Fruit fly (Drosophila melanogaster) whole organism, embryonic: ENCODE data around the gene Acat2.

Experiments used
- Atf6 ChIP-seq: fragments of 200-800 bp; sonication (Bioruptor generic); IDR thresholded peaks from 2 replicates; pipeline ENCODE4 v1.3.6; 2022; ENCODE audit warnings: missing biosample characterization, missing genetic modification characterization
- C15 ChIP-seq: fragments of 200-800 bp; sonication (Bioruptor generic); IDR thresholded peaks from 3 replicates; pipeline ENCODE4 v1.3.6; 2022; ENCODE audit warnings: missing biosample characterization, missing genetic modification characterization
- CG10147 ChIP-seq: fragments of 200-800 bp; sonication (Bioruptor generic); optimal IDR thresholded peaks from 2 replicates; lab custom pipeline; 2019; ENCODE audit warnings: missing biosample characterization, mild to moderate bottlenecking, missing genetic modification characterization, moderate library complexity
- CG10462 ChIP-seq: fragments of 200-800 bp; sonication (Bioruptor generic); optimal IDR thresholded peaks from 2 replicates; lab custom pipeline; 2016; ENCODE audit warnings: missing biosample characterization, missing genetic modification characterization
- CG10543 ChIP-seq: fragments of 200-800 bp; sonication (Bioruptor generic); optimal IDR thresholded peaks from 3 replicates; lab custom pipeline; 2017; ENCODE audit warnings: missing biosample characterization, mild to moderate bottlenecking, missing genetic modification characterization, moderate library complexity
- CG11504 ChIP-seq: fragments of 200-800 bp; sonication (Bioruptor generic); optimal IDR thresholded peaks from 3 replicates; lab custom pipeline; 2019; ENCODE audit warnings: missing biosample characterization, mild to moderate bottlenecking, missing genetic modification characterization, moderate library complexity
- CG13424 ChIP-seq: fragments of 200-800 bp; sonication (Bioruptor generic); optimal IDR thresholded peaks from 2 replicates; lab custom pipeline; 2019; ENCODE audit warnings: missing biosample characterization, mild to moderate bottlenecking, missing genetic modification characterization, moderate library complexity
- CG15269 ChIP-seq: fragments of 200-800 bp; sonication (Bioruptor generic); optimal IDR thresholded peaks from 2 replicates; lab custom pipeline; 2018; ENCODE audit warnings: missing biosample characterization, mild to moderate bottlenecking, missing genetic modification characterization, moderate library complexity
- CG15601 ChIP-seq: fragments of 200-800 bp; sonication (Bioruptor generic); optimal IDR thresholded peaks from 3 replicates; lab custom pipeline; 2019; ENCODE audit warnings: missing biosample characterization, mild to moderate bottlenecking, missing genetic modification characterization, moderate library complexity
- CG1602 ChIP-seq: fragments of 200-800 bp; sonication (Bioruptor generic); optimal IDR thresholded peaks from 3 replicates; lab custom pipeline; 2016; ENCODE audit warnings: missing biosample characterization, missing genetic modification characterization
- CG1647 ChIP-seq: fragments of 200-800 bp; sonication (Bioruptor generic); optimal IDR thresholded peaks from 3 replicates; lab custom pipeline; 2016; ENCODE audit warnings: missing biosample characterization, missing genetic modification characterization
- CG18262 ChIP-seq: fragments of 200-800 bp; optimal IDR thresholded peaks from 3 replicates; lab custom pipeline; 2019; ENCODE audit warnings: missing biosample characterization, mild to moderate bottlenecking, missing genetic modification characterization, moderate library complexity
- CG2129 ChIP-seq: fragments of 200-800 bp; sonication (Bioruptor generic); IDR thresholded peaks from 2 replicates; pipeline ENCODE4 v1.3.6; 2022; ENCODE audit warnings: missing biosample characterization, missing genetic modification characterization; ENCODE audit not compliant: partially characterized antibody
- CG2712 ChIP-seq: fragments of 200-800 bp; optimal IDR thresholded peaks from 3 replicates; lab custom pipeline; 2019; ENCODE audit warnings: missing biosample characterization, mild to moderate bottlenecking, missing genetic modification characterization, moderate library complexity
- CG4404 ChIP-seq: fragments of 200-800 bp; sonication (Bioruptor generic); IDR thresholded peaks from 2 replicates; pipeline ENCODE4 v1.3.6; 2022; ENCODE audit warnings: missing biosample characterization, missing genetic modification characterization
- CG6175 ChIP-seq: fragments of 200-800 bp; sonication (Bioruptor generic); IDR thresholded peaks from 3 replicates; pipeline ENCODE4 v1.3.6; 2022; ENCODE audit warnings: missing biosample characterization, missing genetic modification characterization
- CG8281 ChIP-seq: fragments of 200-800 bp; sonication (Bioruptor generic); optimal IDR thresholded peaks from 2 replicates; lab custom pipeline; 2018; ENCODE audit warnings: missing biosample characterization, mild to moderate bottlenecking, missing genetic modification characterization, moderate library complexity
- CG8765 ChIP-seq: fragments of 200-800 bp; sonication (Bioruptor generic); IDR thresholded peaks from 2 replicates; pipeline ENCODE4 v1.3.6; 2022; ENCODE audit warnings: missing biosample characterization, missing genetic modification characterization
- CG9727 ChIP-seq: fragments of 200-800 bp; sonication (Bioruptor generic); optimal IDR thresholded peaks from 3 replicates; lab custom pipeline; 2017; ENCODE audit warnings: missing biosample characterization, mild to moderate bottlenecking, missing genetic modification characterization
- Dbx ChIP-seq: fragments of 200-800 bp; sonication (Bioruptor generic); IDR thresholded peaks from 3 replicates; pipeline ENCODE4 v1.3.6; 2022; ENCODE audit warnings: missing biosample characterization, missing genetic modification characterization
- ERR ChIP-seq: fragments of 200-800 bp; sonication (Bioruptor generic); optimal IDR thresholded peaks from 2 replicates; lab custom pipeline; 2016; ENCODE audit warnings: missing biosample characterization, missing genetic modification characterization
- Ets65A ChIP-seq: fragments of 200-800 bp; sonication (Bioruptor generic); peaks from one replicate; lab custom pipeline; 2016; ENCODE audit warnings: missing biosample characterization, missing genetic modification characterization
- Kr ChIP-seq: fragments of 200-800 bp; sonication (Bioruptor generic); optimal IDR thresholded peaks from 2 replicates; lab custom pipeline; 2017; ENCODE audit warnings: missing biosample characterization, mild to moderate bottlenecking, missing genetic modification characterization
- Med ChIP-seq: fragments of 200-800 bp; sonication (Bioruptor generic); peaks from one replicate; lab custom pipeline; 2016; ENCODE audit warnings: missing biosample characterization, missing genetic modification characterization, mild to moderate bottlenecking, inconsistent platforms, moderate library complexity
- PHDP ChIP-seq: fragments of 200-800 bp; sonication (Bioruptor generic); optimal IDR thresholded peaks from 3 replicates; lab custom pipeline; 2018; ENCODE audit warnings: missing biosample characterization, mild to moderate bottlenecking, missing genetic modification characterization, moderate library complexity
- Sox100B ChIP-seq: fragments of 200-800 bp; sonication (Bioruptor generic); optimal IDR thresholded peaks from 3 replicates; lab custom pipeline; 2018; ENCODE audit warnings: missing biosample characterization, mild to moderate bottlenecking, missing genetic modification characterization
- TFAM ChIP-seq: fragments of 200-800 bp; sonication (Bioruptor generic); optimal IDR thresholded peaks from 2 replicates; lab custom pipeline; 2017; ENCODE audit warnings: missing biosample characterization, missing genetic modification characterization, inconsistent platforms
- ap ChIP-seq: fragments of 200-800 bp; sonication (Bioruptor generic); IDR thresholded peaks from 2 replicates; pipeline ENCODE4 v1.3.6; 2022; ENCODE audit warnings: missing biosample characterization, missing genetic modification characterization
- ash1 ChIP-seq: fragments of 200-800 bp; sonication (Bioruptor generic); optimal IDR thresholded peaks from 2 replicates; lab custom pipeline; 2018; ENCODE audit warnings: missing biosample characterization, mild to moderate bottlenecking, missing genetic modification characterization
- az2 ChIP-seq: fragments of 200-800 bp; sonication (Bioruptor generic); optimal IDR thresholded peaks from 3 replicates; lab custom pipeline; 2016; ENCODE audit warnings: missing biosample characterization, missing genetic modification characterization
- cad ChIP-seq: fragments of >200 bp; optimal IDR thresholded peaks from 2 replicates; lab custom pipeline; 2017; ENCODE audit warnings: missing biosample characterization, missing genetic modification characterization
- chm ChIP-seq: fragments of 200-800 bp; sonication (Bioruptor generic); IDR thresholded peaks from 2 replicates; pipeline ENCODE4 v1.3.6; 2022; ENCODE audit warnings: missing biosample characterization, missing genetic modification characterization
- crc ChIP-seq: fragments of 200-800 bp; sonication (Bioruptor generic); optimal IDR thresholded peaks from 2 replicates; lab custom pipeline; 2016; ENCODE audit warnings: missing biosample characterization, missing genetic modification characterization
- dm ChIP-seq: fragments of 200-800 bp; sonication (Bioruptor generic); optimal IDR thresholded peaks from 3 replicates; lab custom pipeline; 2016; ENCODE audit warnings: missing biosample characterization, missing genetic modification characterization
- en ChIP-seq: fragments of 200-800 bp; sonication (Bioruptor generic); optimal IDR thresholded peaks from 2 replicates; lab custom pipeline; 2016; ENCODE audit warnings: missing biosample characterization, missing genetic modification characterization
- hth ChIP-seq: fragments of >200 bp; optimal IDR thresholded peaks from 2 replicates; lab custom pipeline; 2017; ENCODE audit warnings: inconsistent platforms
- ind ChIP-seq: fragments of 200-800 bp; sonication (Bioruptor generic); optimal IDR thresholded peaks from 3 replicates; lab custom pipeline; 2016; ENCODE audit warnings: missing biosample characterization, missing genetic modification characterization
- insv ChIP-seq, 2 experiments: fragments of 200-800 bp; sonication (Bioruptor generic); optimal IDR thresholded peaks; 3 replicates each; lab custom pipeline; 2016 to 2018; ENCODE audit warnings: missing biosample characterization in 2 of 2, missing genetic modification characterization in 2 of 2
- kah ChIP-seq: fragments of 200-800 bp; sonication (Bioruptor generic); optimal IDR thresholded peaks from 2 replicates; lab custom pipeline; 2018; ENCODE audit warnings: missing biosample characterization, mild to moderate bottlenecking, missing genetic modification characterization
- lilli ChIP-seq: fragments of 200-800 bp; sonication (Bioruptor generic); optimal IDR thresholded peaks from 3 replicates; lab custom pipeline; 2016; ENCODE audit warnings: missing biosample characterization, missing genetic modification characterization
- mld ChIP-seq: fragments of 200-800 bp; sonication (Bioruptor generic); IDR thresholded peaks from 3 replicates; pipeline ENCODE4 v1.3.6; 2022; ENCODE audit warnings: missing biosample characterization, missing genetic modification characterization; ENCODE audit not compliant: partially characterized antibody
- nau ChIP-seq: fragments of 200-800 bp; sonication (Bioruptor generic); optimal IDR thresholded peaks from 3 replicates; lab custom pipeline; 2017; ENCODE audit warnings: missing biosample characterization, mild to moderate bottlenecking, missing genetic modification characterization, missing genetic modification reagents
- nmo ChIP-seq: fragments of 200-800 bp; sonication (Bioruptor generic); optimal IDR thresholded peaks from 2 replicates; lab custom pipeline; 2018; ENCODE audit warnings: missing biosample characterization, mild to moderate bottlenecking, missing genetic modification characterization, moderate library complexity
- pan ChIP-seq, 4 experiments: fragments of >200 bp in 3 of 4; fragments of 200-800 bp in 1 of 4; sonication (Bioruptor generic) in 1 of 4; optimal IDR thresholded peaks in 3 of 4; IDR thresholded peaks in 1 of 4; 2 replicates each; pipeline versions ENCODE4 v1.3.6 to Lab custom; 2017 to 2022; ENCODE audit warnings: missing biosample characterization in 2 of 4, missing genetic modification characterization in 2 of 4, mixed read lengths in 1 of 4
- phol ChIP-seq: fragments of 200-800 bp; sonication (Bioruptor generic); optimal IDR thresholded peaks from 3 replicates; lab custom pipeline; 2018; ENCODE audit warnings: missing biosample characterization, mild to moderate bottlenecking, missing genetic modification characterization, moderate library complexity
- sens ChIP-seq: fragments of 200-800 bp; sonication (Bioruptor generic); peaks from one replicate; lab custom pipeline; 2016; ENCODE audit warnings: missing biosample characterization, missing genetic modification characterization
- sim ChIP-seq: fragments of 200-800 bp; sonication (Bioruptor generic); IDR thresholded peaks from 2 replicates; pipeline ENCODE4 v1.3.6; 2022; ENCODE audit warnings: missing biosample characterization, missing genetic modification characterization
- sima ChIP-seq: fragments of 200-800 bp; sonication (Bioruptor generic); optimal IDR thresholded peaks from 2 replicates; lab custom pipeline; 2016; ENCODE audit warnings: missing biosample characterization, missing genetic modification characterization
- ssp ChIP-seq: fragments of 200-800 bp; sonication (Bioruptor generic); IDR thresholded peaks from 2 replicates; pipeline ENCODE4 v1.3.6; 2022; ENCODE audit warnings: missing biosample characterization, missing genetic modification characterization
- vfl ChIP-seq: fragments of 200-800 bp; sonication (Bioruptor generic); optimal IDR thresholded peaks from 2 replicates; lab custom pipeline; 2016; ENCODE audit warnings: missing biosample characterization, missing genetic modification characterization
- zf30C ChIP-seq: fragments of 200-800 bp; sonication (Bioruptor generic); optimal IDR thresholded peaks from 3 replicates; lab custom pipeline; 2018; ENCODE audit warnings: missing biosample characterization, mild to moderate bottlenecking, missing genetic modification characterization

Gene Acat2

dm6 chr3L:1320230-1320930 is 17.6 kb downstream of the Acat2 start (continued):
- TF ChIP-seq CG15269 (no peak), C15 (GFP tag; lab: Robert Waterston, UW) (no peak), Kr (GFP tag; lab: Kevin White, UChicago) (no peak), insv (GFP tag; optimal IDR thresholded peaks at IDR 0.05; lab: Kevin White, UChicago) (no peak), CG11504 (tag; lab: Kevin White, UChicago) (peak; percentile 54), cad (GFP tag; lab: Kevin White, UChicago) (no peak), zf30C (GFP tag; lab: Kevin White, UChicago) (no peak), sens (peak; percentile 31), lilli (GFP tag; lab: Kevin White, UChicago) (peak; percentile 25), az2 (GFP tag; lab: Kevin White, UChicago) (no peak), CG10543 (GFP tag; lab: Kevin White, UChicago) (no peak), sima (GFP tag; lab: Kevin White, UChicago) (no peak), CG13424 (tag; lab: Kevin White, UChicago) (peak; percentile 5), CG2712 (peak; percentile 2), CG9727 (GFP tag; lab: Kevin White, UChicago) (peak; percentile 4), kah (no peak), CG18262 (tag; lab: Kevin White, UChicago) (peak; percentile 10), mld (GFP tag; lab: Robert Waterston, UW) (no peak), CG8765 (GFP tag; lab: Robert Waterston, UW) (no peak), TFAM (GFP tag; lab: Kevin White, UChicago) (no peak), nau (GFP tag; lab: Kevin White, UChicago) (no peak), CG8281 (tag; lab: Kevin White, UChicago) (no peak), crc (GFP tag; lab: Kevin White, UChicago) (no peak), CG1602 (GFP tag; lab: Kevin White, UChicago) (no peak), ssp (no peak), chm (GFP tag; lab: Robert Waterston, UW) (no peak), Atf6 (GFP tag; lab: Robert Waterston, UW) (0 out of 2 replicates have a peak, but pooled peaks have one; percentile 36), pan (optimal IDR thresholded peaks at IDR 0.05; lab: Kevin White, UChicago) (no peak), pan (GFP tag; optimal IDR thresholded peaks at IDR 0.05 in 1 of 2, IDR thresholded peaks at IDR 0.05 in 1 of 2) (no peak), Med (GFP tag; lab: Kevin White, UChicago) (peak; percentile 33), Ets65A (GFP tag; lab: Kevin White, UChicago) (peak; percentile 31), ap (GFP tag; lab: Robert Waterston, UW) (no peak), ind (GFP tag; lab: Kevin White, UChicago) (peak; percentile 15), CG15601 (tag; lab: Kevin White, UChicago) (peak; percentile 39), Dbx (GFP tag; lab: Robert Waterston, UW) (0 out of 3 replicates have a peak, but pooled peaks have one; percentile 24), en (GFP tag; lab: Kevin White, UChicago) (no peak), sim (GFP tag; lab: Robert Waterston, UW) (no peak), CG2129 (GFP tag; lab: Robert Waterston, UW) (no peak), CG6175 (GFP tag; lab: Robert Waterston, UW) (no peak), vfl (no peak), hth (no peak), CG4404 (GFP tag; lab: Robert Waterston, UW) (no peak), CG10147 (GFP tag; lab: Kevin White, UChicago) (no peak), CG10462 (GFP tag; lab: Kevin White, UChicago) (no peak), dm (GFP tag; lab: Kevin White, UChicago) (no peak), Sox100B (peak; percentile 7), nmo (GFP tag; lab: Kevin White, UChicago) (no peak), PHDP (no peak), ash1 (no peak), CG1647 (GFP tag; lab: Kevin White, UChicago) (peak; percentile 24), ERR (GFP tag; lab: Kevin White, UChicago) (no peak), phol (tag; lab: Kevin White, UChicago) (peak; percentile 7)
